Worm (Caenorhabditis elegans) whole organism, early embryonic: ENCODE results near the gene Y51B9A.5.

Experiments used
- ama-1 ChIP-seq: fragments of 150-350 bp; optimal IDR thresholded peaks from 2 replicates; lab custom pipeline; 2014
- ceh-36 ChIP-seq: sonication (generic microtip); optimal IDR thresholded peaks from 2 replicates; lab custom pipeline; 2016; ENCODE audit warnings: missing genetic modification characterization, inconsistent platforms, missing compliant biosample characterization
- ets-7 ChIP-seq: sonication (generic microtip); optimal IDR thresholded peaks from 2 replicates; lab custom pipeline; 2016; ENCODE audit warnings: missing genotype, missing genetic modification characterization, missing compliant biosample characterization
- hmbx-1 ChIP-seq: sonication (generic microtip); optimal IDR thresholded peaks from 2 replicates; lab custom pipeline; 2016; ENCODE audit warnings: mild to moderate bottlenecking, missing genetic modification characterization, missing compliant biosample characterization
- hnd-1 ChIP-seq: sonication (generic microtip); optimal IDR thresholded peaks from 2 replicates; lab custom pipeline; 2016; ENCODE audit warnings: missing genetic modification characterization, missing compliant biosample characterization
- tra-4 ChIP-seq: sonication (generic microtip); optimal IDR thresholded peaks from 2 replicates; lab custom pipeline; 2017; ENCODE audit warnings: missing genetic modification characterization, missing compliant biosample characterization

DNA sequence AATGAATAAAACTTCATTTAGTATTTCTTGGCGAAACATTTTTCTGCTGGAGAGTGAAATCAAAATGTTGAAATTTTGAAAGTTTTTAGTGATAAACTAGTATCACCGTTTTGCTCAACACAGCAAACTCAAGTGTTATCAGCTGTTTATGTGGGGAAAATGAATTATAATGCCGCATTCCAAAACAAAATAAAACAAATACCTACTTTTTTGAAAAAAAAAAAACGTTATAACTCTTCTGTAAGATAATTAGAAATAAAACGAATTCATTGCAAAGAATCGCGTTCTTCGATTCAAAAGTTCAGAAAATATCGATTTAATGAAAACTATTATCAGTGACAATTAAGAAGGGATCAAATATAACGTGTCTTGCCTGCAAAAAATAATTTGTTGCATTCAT, 6.5 kb upstream of the Y51B9A.5 start, which contains the start of gene Y51B9A.9:
- TF ChIP-seq tra-4 (tag; lab: Kevin White, UChicago) (no peak), hnd-1 (no peak), ama-1 (lab: Kevin White, UChicago) (no peak), ets-7 (tag; lab: Kevin White, UChicago) (no peak), ceh-36 (tag; lab: Kevin White, UChicago) (no peak), hmbx-1 (tag; lab: Kevin White, UChicago) (no peak)
